Fruit fly (Drosophila melanogaster): Measurements from ENCODE around the gene IFT54.

- TF ChIP-seq CG8478 (optimal IDR thresholded peaks at IDR 0.05) (no peak), CTCF (optimal IDR thresholded peaks at IDR 0.05) (no peak)
These were observed 17.8 kb upstream of the IFT54 start for dm6 chr3R:14284422-14284760.

All from S2 (cell line).